Worm (Caenorhabditis elegans): ENCODE measurements around the gene F34D10.3.

ce11 chrIII:3734007-3734406 lies at the start of gene F34D10.3:
- TF ChIP-seq tbx-11 (GFP tag; IDR thresholded peaks at IDR 0.05) (no peak), aly-1 (tag; optimal IDR thresholded peaks at IDR 0.05) (no peak), ceh-36 (tag; optimal IDR thresholded peaks at IDR 0.05) (no peak), hmbx-1 (tag; optimal IDR thresholded peaks at IDR 0.05) (no peak), flt-1 (GFP tag; IDR thresholded peaks at IDR 0.05) (no peak), tbx-37 (GFP tag; conservative IDR thresholded peaks at IDR 0.05) (no peak), hmg-4 (GFP tag; optimal IDR thresholded peaks at IDR 0.05) (no peak), ama-1 (optimal IDR thresholded peaks at IDR 0.05) (no peak), F13C5.2 (tag; optimal IDR thresholded peaks at IDR 0.05) (no peak), B0310.2 (tag; optimal IDR thresholded peaks at IDR 0.05) (no peak), hnd-1 (tag; optimal IDR thresholded peaks at IDR 0.05) (no peak), pes-1 (GFP tag; IDR thresholded peaks at IDR 0.05) (no peak), scrt-1 (GFP tag; IDR thresholded peaks at IDR 0.05) (no peak), tra-4 (tag; optimal IDR thresholded peaks at IDR 0.05) (no peak)
